Worm (Caenorhabditis elegans) whole organism, L3 larva: ENCODE data around the gene dod-22.

Source experiments
- ama-1 ChIP-seq: fragments of 150-350 bp; optimal IDR thresholded peaks from 2 replicates; lab custom pipeline; 2018
- ceh-28 ChIP-seq: fragments of 150-350 bp; optimal IDR thresholded peaks from 2 replicates; lab custom pipeline; 2014; ENCODE audit warnings: missing biosample characterization, missing genetic modification reagents, missing genetic modification characterization
- egl-27 ChIP-seq: sonication (generic microtip); optimal IDR thresholded peaks from 4 replicates; lab custom pipeline; 2017; ENCODE audit warnings: missing biosample characterization, missing genetic modification reagents, missing genetic modification characterization
- fkh-10 ChIP-seq: sonication (generic microtip); optimal IDR thresholded peaks from 2 replicates; lab custom pipeline; 2017; ENCODE audit warnings: missing biosample characterization, missing genetic modification reagents, missing genetic modification characterization
- hmg-11 ChIP-seq: sonication (generic microtip); optimal IDR thresholded peaks from 2 replicates; lab custom pipeline; 2016; ENCODE audit warnings: missing genetic modification characterization, missing compliant biosample characterization
- jun-1 ChIP-seq: fragments of 150-350 bp; optimal IDR thresholded peaks from 2 replicates; lab custom pipeline; 2014; ENCODE audit warnings: missing biosample characterization, missing genetic modification reagents, missing genetic modification characterization
- nhr-11 ChIP-seq: fragments of 150-350 bp; optimal IDR thresholded peaks from 2 replicates; lab custom pipeline; 2014; ENCODE audit warnings: missing biosample characterization, missing genetic modification characterization
- nhr-237 ChIP-seq: fragments of 150-350 bp; optimal IDR thresholded peaks from 2 replicates; lab custom pipeline; 2014; ENCODE audit warnings: missing biosample characterization, missing genetic modification characterization
- sea-2 ChIP-seq: fragments of 150-350 bp; sonication (generic microtip); optimal IDR thresholded peaks from 4 replicates; lab custom pipeline; 2014; ENCODE audit warnings: missing biosample characterization, missing genetic modification reagents, missing genetic modification characterization
- snpc-4 ChIP-seq: fragments of 150-350 bp; optimal IDR thresholded peaks from 2 replicates; lab custom pipeline; 2014; ENCODE audit warnings: missing biosample characterization, missing genetic modification characterization
- unc-39 ChIP-seq: sonication (generic microtip); optimal IDR thresholded peaks from 4 replicates; lab custom pipeline; 2017; ENCODE audit warnings: missing biosample characterization, missing genetic modification characterization

DNA sequence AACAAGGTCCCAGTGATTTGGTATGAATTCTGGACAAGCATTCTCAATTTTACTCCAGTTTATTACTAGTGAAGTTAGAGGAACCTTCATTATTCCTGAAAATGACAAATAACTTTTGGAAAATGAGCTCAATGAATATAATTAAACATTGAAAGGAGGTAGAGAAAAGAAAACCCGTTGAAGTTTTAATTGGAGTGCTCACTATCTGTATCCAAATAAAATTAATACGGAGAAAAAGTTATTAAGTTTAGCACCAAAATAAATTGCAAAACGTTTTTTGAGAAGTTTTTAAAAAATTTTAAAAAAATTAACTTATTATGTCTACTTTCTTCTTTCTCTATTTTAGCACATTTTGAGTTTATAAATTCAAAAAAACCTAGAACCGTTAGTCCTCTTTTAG is 18.7 kb upstream of the dod-22 start, which contains the start of gene F55G11.1:
- TF ChIP-seq fkh-10 (GFP tag; lab: Kevin White, UChicago) (no peak), unc-39 (no peak), nhr-11 (tag; lab: Kevin White, UChicago) (no peak), sea-2 (GFP tag; lab: Kevin White, UChicago) (no peak), egl-27 (tag; lab: Kevin White, UChicago) (no peak), nhr-237 (no peak), ama-1 (lab: Kevin White, UChicago) (no peak), snpc-4 (no peak), hmg-11 (tag; lab: Kevin White, UChicago) (no peak), jun-1 (tag; lab: Kevin White, UChicago) (no peak), ceh-28 (tag; lab: Kevin White, UChicago) (no peak)
